Fruit fly (Drosophila melanogaster) Kc167 (cell line): Measurements from ENCODE around the gene CG2246.

Experiments used
- h ChIP-seq: fragments of >200 bp; optimal IDR thresholded peaks from 3 replicates; lab custom pipeline; 2018; ENCODE audit warnings: missing external identifiers
- insv ChIP-seq: fragments of >200 bp; optimal IDR thresholded peaks from 3 replicates; lab custom pipeline; 2018; ENCODE audit warnings: missing external identifiers
- psq ChIP-seq: fragments of >200 bp; optimal IDR thresholded peaks from 2 replicates; lab custom pipeline; 2017; ENCODE audit warnings: missing external identifiers

- TF ChIP-seq psq (lab: Kevin White, UChicago) (no peak), h (lab: Kevin White, UChicago) (no peak), insv (lab: Kevin White, UChicago) (no peak)
Measured at dm6 chr3R:30567215-30567614, 34.1 kb downstream of the CG2246 start.
